Fruit fly (Drosophila melanogaster): ENCODE data around the gene HP1b.

The HP1b gene

DNA sequence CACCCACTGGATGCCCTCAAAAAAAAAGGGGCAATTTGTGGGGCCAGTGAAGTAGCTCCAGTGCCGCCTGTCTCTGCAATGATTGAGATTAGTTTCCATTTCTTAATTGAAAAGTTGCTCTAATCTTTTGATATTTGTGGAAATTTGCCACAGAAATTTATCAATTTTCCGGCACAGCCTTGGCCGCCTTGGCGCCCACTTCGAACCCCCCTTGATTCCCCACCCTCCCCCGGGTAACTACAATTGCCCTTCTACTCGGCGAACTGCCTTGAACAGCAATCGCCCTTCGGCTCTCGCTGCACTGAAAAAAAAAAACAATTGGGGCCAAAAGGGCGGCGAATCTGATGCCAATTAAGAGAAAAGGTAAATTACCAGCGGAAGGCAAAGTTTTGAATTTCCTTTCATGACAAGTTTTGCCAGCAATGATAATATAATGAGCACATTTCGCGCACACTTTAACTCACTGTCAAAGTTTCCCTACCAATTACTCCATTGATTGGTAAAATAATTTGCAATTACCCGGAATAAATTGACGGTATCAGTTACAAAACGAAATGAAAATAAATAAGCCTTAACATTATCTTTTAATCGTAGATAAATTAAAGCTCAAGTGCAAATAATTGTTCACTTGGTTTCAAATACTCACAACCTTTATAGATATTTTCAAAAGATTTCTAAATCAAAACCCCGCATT is 39.0 kb downstream of the HP1b start:
- TF ChIP-seq Sox102F (GFP tag; optimal IDR thresholded peaks at IDR 0.05) (no peak), Lpt (GFP tag; optimal IDR thresholded peaks at IDR 0.05) (no peak), CG6163 (GFP tag; IDR thresholded peaks at IDR 0.05) (0 out of 3 replicates have a peak, but pooled peaks have one; percentile 25), lz (GFP tag; optimal IDR thresholded peaks at IDR 0.05) (no peak), CG8319 (GFP tag; optimal IDR thresholded peaks at IDR 0.05) (no peak), Eip78C (GFP tag) (peak; percentile 49), CG8632 (GFP tag; optimal IDR thresholded peaks at IDR 0.05) (no peak), salr (GFP tag; optimal IDR thresholded peaks at IDR 0.05) (no peak), CG10631 (GFP tag; optimal IDR thresholded peaks at IDR 0.05) (no peak), CG6808 (GFP tag; optimal IDR thresholded peaks at IDR 0.05) (no peak), CG3919 (GFP tag; optimal IDR thresholded peaks at IDR 0.05) (peak; percentile 2), CG9139 (GFP tag; optimal IDR thresholded peaks at IDR 0.05) (no peak), svp (GFP tag) (peak; percentile 53), CG32006 (GFP tag; optimal IDR thresholded peaks at IDR 0.05) (peak; percentile 32), CG16779 (tag; optimal IDR thresholded peaks at IDR 0.05) (no peak), dac (GFP tag; optimal IDR thresholded peaks at IDR 0.05) (no peak), Gug (GFP tag; IDR thresholded peaks at IDR 0.05) (no peak)

DNA sequence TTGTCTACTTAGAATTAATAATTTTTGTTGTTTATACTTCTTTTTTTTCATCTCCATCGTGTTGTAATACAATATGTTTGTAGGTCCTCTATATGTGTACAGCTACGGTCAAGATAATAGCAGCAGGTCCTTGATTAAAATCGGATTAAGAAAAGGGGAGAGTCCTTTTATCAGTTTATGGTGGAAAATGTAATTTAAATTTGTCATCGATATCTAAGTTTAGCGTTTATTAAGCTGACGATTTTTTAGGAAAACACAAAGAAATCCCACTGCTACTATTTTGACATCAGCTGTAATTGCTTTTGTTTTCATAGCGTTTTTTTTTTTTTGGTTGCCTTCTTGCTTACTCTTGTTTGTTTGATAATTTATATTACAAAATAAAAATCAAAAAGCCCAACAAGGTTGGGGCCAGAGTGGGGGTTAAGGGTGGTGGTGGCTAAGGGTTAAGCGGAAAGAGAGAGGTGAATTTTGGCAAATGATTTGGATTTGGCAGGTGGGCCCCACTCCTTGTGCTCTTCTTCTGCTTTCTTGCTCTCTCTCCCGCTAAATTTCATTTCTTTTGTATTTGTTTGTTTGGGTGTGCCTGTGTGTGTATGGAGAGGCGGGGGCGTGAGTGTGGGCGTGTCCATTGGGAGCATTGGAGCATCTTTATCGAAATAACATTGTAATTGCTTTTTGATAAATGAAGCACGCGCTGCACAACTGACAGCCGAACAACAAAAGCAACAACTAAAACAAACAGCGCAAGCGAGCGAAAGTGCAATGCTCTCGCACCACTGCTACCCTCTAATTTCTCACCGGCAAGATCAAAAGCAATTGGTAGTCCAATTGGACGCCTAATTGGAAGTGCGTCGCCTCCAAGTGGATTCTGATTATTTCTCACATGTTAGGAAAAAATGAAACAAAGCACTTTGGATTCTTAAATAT is 40.2 kb downstream of the HP1b start:
- TF ChIP-seq CG34406 (GFP tag; optimal IDR thresholded peaks at IDR 0.05) (peak; percentile 8), eg (GFP tag; IDR thresholded peaks at IDR 0.05) (peak; percentile 50; the same call in 1 of the 3 replicates), CG16779 (tag; optimal IDR thresholded peaks at IDR 0.05) (no peak), acj6 (GFP tag; optimal IDR thresholded peaks at IDR 0.05) (peak; percentile 18), Hr4 (GFP tag; optimal IDR thresholded peaks at IDR 0.05) (peak; percentile 46), CG6792 (GFP tag; optimal IDR thresholded peaks at IDR 0.05) (peak; percentile 4), dsx (GFP tag; optimal IDR thresholded peaks at IDR 0.05; ENCODE audit: poor library complexity, severe bottlenecking) (peak; percentile 9), Eip78C (GFP tag) (peak; percentile 83), CG15336 (GFP tag; IDR thresholded peaks at IDR 0.05) (peak; percentile 60), Eip75B (GFP tag; optimal IDR thresholded peaks at IDR 0.05) (peak; percentile 34), esn (GFP tag; optimal IDR thresholded peaks at IDR 0.05) (peak; percentile 44), CG6163 (GFP tag; IDR thresholded peaks at IDR 0.05) (peak; percentile 28; the same call in 1 of the 3 replicates), CG10631 (GFP tag; optimal IDR thresholded peaks at IDR 0.05) (peak; percentile 31), Met (GFP tag; optimal IDR thresholded peaks at IDR 0.05) (peak; percentile 62), CG11294 (GFP tag; IDR thresholded peaks at IDR 0.05) (no peak), vri (GFP tag; optimal IDR thresholded peaks at IDR 0.05) (peak; percentile 33), cyc (GFP tag; optimal IDR thresholded peaks at IDR 0.05) (peak; percentile 44), Lpt (GFP tag; optimal IDR thresholded peaks at IDR 0.05) (no peak), Sox14 (GFP tag; optimal IDR thresholded peaks at IDR 0.05) (peak; percentile 40), achi (GFP tag; optimal IDR thresholded peaks at IDR 0.05) (peak; percentile 1), Smox (GFP tag; optimal IDR thresholded peaks at IDR 0.05) (peak; percentile 38), lz (GFP tag; optimal IDR thresholded peaks at IDR 0.05) (peak; percentile 35), CG6808 (GFP tag; optimal IDR thresholded peaks at IDR 0.05) (peak; percentile 9), CG8632 (GFP tag; optimal IDR thresholded peaks at IDR 0.05) (no peak), Ets96B (tag; optimal IDR thresholded peaks at IDR 0.05) (peak; percentile 42), CG31627 (GFP tag; optimal IDR thresholded peaks at IDR 0.05) (peak; percentile 25), CG11762 (GFP tag; optimal IDR thresholded peaks at IDR 0.05; ENCODE audit: insufficient read depth) (no peak), Ets21C (GFP tag; optimal IDR thresholded peaks at IDR 0.05) (peak; percentile 26), CG8119 (GFP tag; IDR thresholded peaks at IDR 0.05) (peak; percentile 30; the same call in 1 of the 3 replicates), OdsH (GFP tag; optimal IDR thresholded peaks at IDR 0.05) (peak; percentile 35), CG6276 (GFP tag; optimal IDR thresholded peaks at IDR 0.05) (peak; percentile 23), pdm3 (GFP tag; optimal IDR thresholded peaks at IDR 0.05) (peak; percentile 34), CG10669 (GFP tag; optimal IDR thresholded peaks at IDR 0.05) (peak; percentile 30), Sox102F (GFP tag; optimal IDR thresholded peaks at IDR 0.05) (peak; percentile 55), fd59A (GFP tag; optimal IDR thresholded peaks at IDR 0.05) (no peak), CG4318 (GFP tag; optimal IDR thresholded peaks at IDR 0.05) (no peak), fkh (GFP tag; optimal IDR thresholded peaks at IDR 0.05) (peak; percentile 26), Hr39 (GFP tag; optimal IDR thresholded peaks at IDR 0.05) (peak; percentile 45)
